Fruit fly (Drosophila melanogaster): ENCODE results near the gene ERp44.

The ERp44 gene

dm6 chrX:16263415-16263814 lies 34.1 kb downstream of the ERp44 start (continued):
- TF ChIP-seq CG14441 (GFP tag; IDR thresholded peaks at IDR 0.05) (peak; percentile 73), abd-A (tag; optimal IDR thresholded peaks at IDR 0.05) (peak; percentile 50), CG6854 (GFP tag; optimal IDR thresholded peaks at IDR 0.05) (peak; percentile 63), ranshi (GFP tag; IDR thresholded peaks at IDR 0.05) (peak; percentile 85), Sox102F (GFP tag; optimal IDR thresholded peaks at IDR 0.05) (peak; percentile 78), NC2α (GFP tag; optimal IDR thresholded peaks at IDR 0.05) (no peak), CG2712 (tag; optimal IDR thresholded peaks at IDR 0.05) (peak; percentile 86), Nf-YA (GFP tag; IDR thresholded peaks at IDR 0.05) (peak; percentile 71; the same call in 1 of the 2 replicates), HLHmδ (GFP tag; optimal IDR thresholded peaks at IDR 0.05) (no peak), Stat92E (GFP tag; optimal IDR thresholded peaks at IDR 0.05) (no peak), Fer3 (tag; optimal IDR thresholded peaks at IDR 0.05) (peak; percentile 80), kah (GFP tag; optimal IDR thresholded peaks at IDR 0.05) (peak; percentile 32), Oaz (GFP tag; IDR thresholded peaks at IDR 0.05) (peak; percentile 59), CG14050 (GFP tag; IDR thresholded peaks at IDR 0.05) (peak; percentile 68), CG15514 (GFP tag; optimal IDR thresholded peaks at IDR 0.05) (peak; percentile 59), D19A (tag; optimal IDR thresholded peaks at IDR 0.05) (peak; percentile 71), wor (GFP tag; IDR thresholded peaks at IDR 0.05) (peak; percentile 70), Atf3 (GFP tag; optimal IDR thresholded peaks at IDR 0.05) (peak; percentile 48), MTF-1 (GFP tag; optimal IDR thresholded peaks at IDR 0.05; ENCODE audit: borderline replicate concordance) (peak; percentile 20), Dbx (GFP tag; IDR thresholded peaks at IDR 0.05) (peak; percentile 77), GATAe (GFP tag; conservative IDR thresholded peaks at IDR 0.05) (no peak; the same call in 1 of the 2 replicates), CG7839 (tag; optimal IDR thresholded peaks at IDR 0.05) (peak; percentile 87), onecut (GFP tag; IDR thresholded peaks at IDR 0.05) (peak; percentile 79), CG17385 (GFP tag; optimal IDR thresholded peaks at IDR 0.05) (peak; percentile 72), CG6175 (GFP tag; IDR thresholded peaks at IDR 0.05) (no peak), jigr1 (GFP tag; IDR thresholded peaks at IDR 0.05) (0 out of 3 replicates have a peak, but pooled peaks have one; percentile 47), bcd (GFP tag; optimal IDR thresholded peaks at IDR 0.05) (peak; percentile 68), CG17186 (GFP tag; optimal IDR thresholded peaks at IDR 0.05) (no peak), knrl (GFP tag; IDR thresholded peaks at IDR 0.05; ENCODE audit: partially characterized antibody) (no peak), bbx (GFP tag; IDR thresholded peaks at IDR 0.05; ENCODE audit: partially characterized antibody) (no peak), Dip3 (GFP tag; optimal IDR thresholded peaks at IDR 0.05) (peak; percentile 28), Hmx (GFP tag; optimal IDR thresholded peaks at IDR 0.05) (no peak), CG10462 (GFP tag; optimal IDR thresholded peaks at IDR 0.05) (peak; percentile 63), HLH54F (GFP tag; optimal IDR thresholded peaks at IDR 0.05) (peak; percentile 19), CrebB (tag; optimal IDR thresholded peaks at IDR 0.05) (peak; percentile 61), otp (GFP tag; IDR thresholded peaks at IDR 0.05) (peak; percentile 77; the same call in 2 of the 3 replicates), CG10431 (GFP tag; optimal IDR thresholded peaks at IDR 0.05) (no peak), CG10366 (GFP tag; IDR thresholded peaks at IDR 0.05) (peak; percentile 76), CG13424 (tag; optimal IDR thresholded peaks at IDR 0.05) (peak; percentile 82), unpg (GFP tag; optimal IDR thresholded peaks at IDR 0.05) (peak; percentile 87), Sry-δ (GFP tag; optimal IDR thresholded peaks at IDR 0.05) (peak; percentile 15), fu2 (GFP tag; optimal IDR thresholded peaks at IDR 0.05) (peak; percentile 22), sisA (GFP tag; IDR thresholded peaks at IDR 0.05) (peak; percentile 81), caup (GFP tag; optimal IDR thresholded peaks at IDR 0.05; ENCODE audit: severe bottlenecking) (peak; percentile 73), CG18599 (GFP tag; optimal IDR thresholded peaks at IDR 0.05) (peak; percentile 88), CG7928 (GFP tag; optimal IDR thresholded peaks at IDR 0.05) (no peak), sug (tag; optimal IDR thresholded peaks at IDR 0.05) (peak; percentile 51), CG1792 (GFP tag; optimal IDR thresholded peaks at IDR 0.05) (peak; percentile 2), Jarid2 (GFP tag; optimal IDR thresholded peaks at IDR 0.05) (peak; percentile 35), zen (tag; optimal IDR thresholded peaks at IDR 0.05) (peak; percentile 81)

All from whole organism, embryonic.